Worm (Caenorhabditis elegans) whole organism, mixed stage, embryonic: ENCODE data around the gene gbh-1.

Source experiments
- ceh-83 ChIP-seq: fragments of 200-800 bp; sonication (Bioruptor generic); optimal IDR thresholded peaks from 2 replicates; lab custom pipeline; 2018; ENCODE audit warnings: mild to moderate bottlenecking, missing genetic modification characterization, missing compliant biosample characterization
- drap-1 ChIP-seq: fragments of 200-800 bp; sonication (Bioruptor generic); optimal IDR thresholded peaks from 3 replicates; lab custom pipeline; 2018; ENCODE audit warnings: mild to moderate bottlenecking, missing genetic modification characterization, missing compliant biosample characterization
- elt-3 ChIP-seq: fragments of 150-350 bp; optimal IDR thresholded peaks from 2 replicates; lab custom pipeline; 2014; ENCODE audit warnings: missing biosample characterization, missing genetic modification characterization
- ham-2 ChIP-seq: fragments of 200-800 bp; sonication (Bioruptor generic); optimal IDR thresholded peaks from 2 replicates; lab custom pipeline; 2018; ENCODE audit warnings: mild to moderate bottlenecking, missing genetic modification characterization, missing compliant biosample characterization
- lin-32 ChIP-seq: fragments of 200-800 bp; sonication (Bioruptor generic); optimal IDR thresholded peaks from 2 replicates; lab custom pipeline; 2018; ENCODE audit warnings: mild to moderate bottlenecking, missing genetic modification characterization, missing compliant biosample characterization
- nhr-12 ChIP-seq: fragments of 150-350 bp; optimal IDR thresholded peaks from 2 replicates; lab custom pipeline; 2014; ENCODE audit warnings: missing biosample characterization, missing genetic modification characterization
- pha-4 ChIP-seq: fragments of 150-350 bp; optimal IDR thresholded peaks from 2 replicates; lab custom pipeline; 2018; ENCODE audit warnings: missing biosample characterization, missing genetic modification reagents, missing genetic modification characterization
- snpc-4 ChIP-seq: fragments of 150-350 bp; optimal IDR thresholded peaks from 2 replicates; lab custom pipeline; 2014; ENCODE audit warnings: missing biosample characterization, missing genetic modification characterization
- sptf-1 ChIP-seq: sonication (generic microtip); optimal IDR thresholded peaks from 2 replicates; lab custom pipeline; 2017; ENCODE audit warnings: mild to moderate bottlenecking, missing genetic modification characterization, moderate library complexity, missing compliant biosample characterization
- unc-62 ChIP-seq: fragments of 150-350 bp; optimal IDR thresholded peaks from 2 replicates; lab custom pipeline; 2014; ENCODE audit warnings: missing biosample characterization, missing genetic modification reagents, missing genetic modification characterization

DNA sequence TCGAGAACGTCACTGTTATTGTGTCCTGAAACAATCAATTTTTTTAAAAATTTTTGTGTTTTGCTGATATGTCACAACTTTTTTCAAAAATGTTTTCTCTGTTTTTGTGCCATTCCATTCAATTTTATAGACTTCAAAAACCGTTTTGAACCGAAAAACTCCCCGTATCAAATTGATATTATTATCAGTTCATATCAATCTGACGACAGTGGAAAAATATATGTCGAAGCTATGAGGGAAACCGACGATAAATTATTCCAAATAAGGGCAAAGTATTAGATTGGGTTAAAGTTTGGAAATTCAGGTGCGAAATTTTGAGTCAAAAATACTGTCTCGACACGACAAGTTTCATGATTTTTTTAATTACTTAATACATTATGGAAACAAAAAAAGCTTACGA is 37.2 kb downstream of the gbh-1 start:
- TF ChIP-seq elt-3 (tag; lab: Kevin White, UChicago) (no peak), pha-4 (tag; lab: Kevin White, UChicago) (no peak), nhr-12 (no peak), unc-62 (GFP tag; lab: Kevin White, UChicago) (no peak), drap-1 (GFP tag; lab: Kevin White, UChicago) (no peak), ham-2 (GFP tag; lab: Kevin White, UChicago) (no peak), ceh-83 (GFP tag; lab: Kevin White, UChicago) (no peak), sptf-1 (no peak), lin-32 (no peak), snpc-4 (tag; lab: Kevin White, UChicago) (no peak)
